Fruit fly (Drosophila melanogaster) whole organism: Measurements from ENCODE around the gene Adsl.

Experiments used
- CG8478 ChIP-seq: fragments of >200 bp; optimal IDR thresholded peaks from 2 replicates; lab custom pipeline; 2018; ENCODE audit warnings: inconsistent platforms
- Dll ChIP-seq: fragments of >200 bp; optimal IDR thresholded peaks from 2 replicates; lab custom pipeline; 2017
- EcR ChIP-seq, 2 experiments: fragments of >200 bp; optimal IDR thresholded peaks; 2 replicates each; lab custom pipeline; 2017; ENCODE audit warnings: missing biosample characterization in 2 of 2, missing genetic modification characterization in 2 of 2, missing genetic modification reagents in 2 of 2
- pan ChIP-seq: fragments of >200 bp; optimal IDR thresholded peaks from 2 replicates; lab custom pipeline; 2017
- psq ChIP-seq: fragments of >200 bp; optimal IDR thresholded peaks from 2 replicates; lab custom pipeline; 2017
- usp ChIP-seq: fragments of >200 bp; optimal IDR thresholded peaks from 2 replicates; lab custom pipeline; 2017; ENCODE audit warnings: missing biosample characterization, missing genetic modification characterization, mixed read lengths

Gene Adsl

dm6 chr3R:16983001-16983400, 37.9 kb downstream of the Adsl start:
- TF ChIP-seq pan (no peak), CG8478 (lab: Kevin White, UChicago) (no peak), Dll (lab: Kevin White, UChicago) (no peak), usp (no peak), EcR (GFP tag; optimal IDR thresholded peaks at IDR 0.05; lab: Kevin White, UChicago) (no peak), psq (lab: Kevin White, UChicago) (no peak)

dm6 chr3R:16982108-16982707, 38.7 kb downstream of the Adsl start, which contains the start of gene AhcyL2:
Gene AhcyL2, minus strand, starts transcription at chr3R:16982158.
- TF ChIP-seq Dll (lab: Kevin White, UChicago) (no peak), EcR (GFP tag; optimal IDR thresholded peaks at IDR 0.05; lab: Kevin White, UChicago) (no peak), usp (no peak), pan (no peak), CG8478 (lab: Kevin White, UChicago) (no peak), psq (lab: Kevin White, UChicago) (no peak)

dm6 chr3R:16980958-16981623, 39.8 kb downstream of the Adsl start:
- TF ChIP-seq CG8478 (lab: Kevin White, UChicago) (no peak), usp (no peak), EcR (GFP tag; optimal IDR thresholded peaks at IDR 0.05; lab: Kevin White, UChicago) (no peak), Dll (lab: Kevin White, UChicago) (no peak), pan (no peak), psq (lab: Kevin White, UChicago) (no peak)

- TF ChIP-seq CG8478 (lab: Kevin White, UChicago) (no peak), EcR (GFP tag; optimal IDR thresholded peaks at IDR 0.05; lab: Kevin White, UChicago) (no peak), usp (no peak), Dll (lab: Kevin White, UChicago) (no peak), psq (lab: Kevin White, UChicago) (no peak), pan (no peak)
These were observed 43.1 kb downstream of the Adsl start, which contains the start of gene Actn3 for dm6 chr3R:16977745-16978305. Gene Actn3, minus strand, starts transcription at chr3R:16977795.

dm6 chr3R:16974904-16975303, 46.0 kb downstream of the Adsl start, which contains the start of gene VhaM9.7-d:
Gene VhaM9.7-d, plus strand, starts transcription at chr3R:16975204.
- TF ChIP-seq EcR (GFP tag; optimal IDR thresholded peaks at IDR 0.05; lab: Kevin White, UChicago), result no peak
- no peak for TF ChIP-seq psq (lab: Kevin White, UChicago)

- TF ChIP-seq usp (no peak), EcR (GFP tag; optimal IDR thresholded peaks at IDR 0.05; lab: Kevin White, UChicago) (no peak), Dll (lab: Kevin White, UChicago) (no peak), CG8478 (lab: Kevin White, UChicago) (no peak)
These were observed 48.3 kb downstream of the Adsl start for dm6 chr3R:16972575-16972974.

- TF ChIP-seq psq (lab: Kevin White, UChicago), result no peak
- TF ChIP-seq Dll (lab: Kevin White, UChicago), result no peak
- no peak for TF ChIP-seq EcR (GFP tag; optimal IDR thresholded peaks at IDR 0.05; lab: Kevin White, UChicago)
- no peak for TF ChIP-seq usp
- no peak for TF ChIP-seq pan
- TF ChIP-seq CG8478 (lab: Kevin White, UChicago), result no peak
These were observed 48.8 kb downstream of the Adsl start, which contains the start of gene Abd-B for dm6 chr3R:16972136-16972535. Gene Abd-B, minus strand, starts transcription at chr3R:16972236.

- TF ChIP-seq EcR (GFP tag; optimal IDR thresholded peaks at IDR 0.05; lab: Kevin White, UChicago), result no peak
- TF ChIP-seq CG8478 (lab: Kevin White, UChicago), result no peak
- TF ChIP-seq usp, result no peak
- TF ChIP-seq pan, result no peak
- no peak for TF ChIP-seq psq (lab: Kevin White, UChicago)
- no peak for TF ChIP-seq Dll (lab: Kevin White, UChicago)
These were observed 51.3 kb downstream of the Adsl start for dm6 chr3R:16969361-16970355.
